Worm (Caenorhabditis elegans) whole organism, L1 larva: ENCODE results near the gene srh-20.

Experiments used
- Y116A8C.19 ChIP-seq: sonication (generic microtip); optimal IDR thresholded peaks from 2 replicates; lab custom pipeline; 2016; ENCODE audit warnings: missing compliant biosample characterization, missing genetic modification characterization, borderline replicate concordance
- alr-1 ChIP-seq: fragments of 200-800 bp; sonication (Bioruptor generic); optimal IDR thresholded peaks from 2 replicates; lab custom pipeline; 2018; ENCODE audit warnings: borderline replicate concordance, mild to moderate bottlenecking, missing genetic modification characterization, missing compliant biosample characterization
- blmp-1 ChIP-seq: fragments of 150-350 bp; optimal IDR thresholded peaks from 2 replicates; lab custom pipeline; 2014; ENCODE audit warnings: missing biosample characterization, missing genetic modification characterization
- ceh-82 ChIP-seq, 3 experiments: fragments of 150-350 bp in 1 of 3; sonication (generic microtip) in 2 of 3; optimal IDR thresholded peaks; 2 replicates each; lab custom pipeline; 2014 to 2017; ENCODE audit warnings: missing biosample characterization in 3 of 3, missing genetic modification characterization in 3 of 3
- ceh-88 ChIP-seq: fragments of 200-800 bp; sonication (Bioruptor generic); IDR thresholded peaks from 2 replicates; pipeline ENCODE4 v1.3.6; 2022; ENCODE audit warnings: missing genetic modification characterization, missing compliant biosample characterization
- dpl-1 ChIP-seq, 3 experiments: fragments of 150-350 bp in 2 of 3; sonication (generic microtip) in 1 of 3; optimal IDR thresholded peaks; 2 replicates each; lab custom pipeline; 2014 to 2017; ENCODE audit warnings: missing biosample characterization in 3 of 3, missing genetic modification characterization in 3 of 3, missing genetic modification reagents in 3 of 3
- efl-1 ChIP-seq, 4 experiments: fragments of 150-350 bp; optimal IDR thresholded peaks in 3 of 4; peaks in 1 of 4; 1 replicate in 1 of 4; 2 replicates in 3 of 4; lab custom pipeline; 2014; ENCODE audit warnings: missing biosample characterization in 2 of 4, missing genetic modification characterization in 2 of 4, missing genetic modification reagents in 2 of 4
- egl-27 ChIP-seq, 2 experiments: fragments of 150-350 bp in 1 of 2; sonication (generic microtip); optimal IDR thresholded peaks; 3 replicates each; lab custom pipeline; 2017 to 2018; ENCODE audit warnings: missing biosample characterization in 2 of 2, missing genetic modification characterization in 2 of 2, missing genetic modification reagents in 2 of 2
- elt-2 ChIP-seq: sonication (generic microtip); optimal IDR thresholded peaks from 2 replicates; lab custom pipeline; 2016; ENCODE audit warnings: missing genetic modification characterization, mild to moderate bottlenecking, inconsistent platforms, missing compliant biosample characterization, missing genetic modification reagents
- elt-3 ChIP-seq, 6 experiments: fragments of 150-350 bp in 1 of 6; sonication (generic microtip); optimal IDR thresholded peaks; 2 replicates each; lab custom pipeline; 2017 to 2018; ENCODE audit warnings: missing biosample characterization in 6 of 6, missing genetic modification characterization in 6 of 6, inconsistent platforms in 1 of 6
- ets-5 ChIP-seq: fragments of 200-800 bp; sonication (Bioruptor generic); IDR thresholded peaks from 2 replicates; pipeline ENCODE4 v1.3.6; 2022; ENCODE audit warnings: missing genetic modification characterization, missing compliant biosample characterization
- fkh-4 ChIP-seq: sonication (generic microtip); optimal IDR thresholded peaks from 2 replicates; lab custom pipeline; 2016; ENCODE audit warnings: missing compliant biosample characterization, missing genetic modification characterization, borderline replicate concordance
- hpl-2 ChIP-seq: fragments of 150-350 bp; optimal IDR thresholded peaks from 2 replicates; lab custom pipeline; 2014; ENCODE audit warnings: missing biosample characterization, missing genetic modification reagents, missing genetic modification characterization
- irx-1 ChIP-seq: sonication (generic microtip); optimal IDR thresholded peaks from 2 replicates; lab custom pipeline; 2016; ENCODE audit warnings: missing genetic modification characterization, missing compliant biosample characterization
- isw-1 ChIP-seq: fragments of 200-800 bp; sonication (Bioruptor generic); IDR thresholded peaks from 2 replicates; pipeline ENCODE4 v1.3.6; 2022; ENCODE audit warnings: missing genetic modification characterization, missing compliant biosample characterization
- jun-1 ChIP-seq: fragments of 150-350 bp; optimal IDR thresholded peaks from 2 replicates; lab custom pipeline; 2014; ENCODE audit warnings: missing biosample characterization, missing genetic modification reagents, missing genetic modification characterization
- lin-14 ChIP-seq: fragments of 200-800 bp; sonication (Bioruptor generic); optimal IDR thresholded peaks from 2 replicates; lab custom pipeline; 2018; ENCODE audit warnings: mild to moderate bottlenecking, missing genetic modification characterization, moderate library complexity, missing compliant biosample characterization
- lin-35 ChIP-seq, 2 experiments: fragments of 150-350 bp; optimal IDR thresholded peaks; 2 replicates each; lab custom pipeline; 2014; ENCODE audit warnings: missing biosample characterization in 2 of 2, missing genetic modification characterization in 2 of 2, missing genetic modification reagents in 2 of 2
- lsy-2 ChIP-seq, 2 experiments: fragments of 150-350 bp; optimal IDR thresholded peaks; 2 replicates each; lab custom pipeline; 2014; ENCODE audit warnings: missing biosample characterization in 2 of 2, missing genetic modification characterization in 2 of 2
- mep-1 ChIP-seq: fragments of 150-350 bp; optimal IDR thresholded peaks from 2 replicates; lab custom pipeline; 2014; ENCODE audit warnings: missing biosample characterization, missing genetic modification characterization
- nhr-11 ChIP-seq: fragments of 150-350 bp; optimal IDR thresholded peaks from 2 replicates; lab custom pipeline; 2014; ENCODE audit warnings: missing biosample characterization, missing genetic modification characterization
- nhr-19 ChIP-seq: fragments of 200-800 bp; sonication (Bioruptor generic); conservative IDR thresholded peaks from 2 replicates; pipeline ENCODE4 v1.3.6; 2022; ENCODE audit warnings: missing genetic modification characterization, missing compliant biosample characterization
- nhr-20 ChIP-seq: sonication (generic microtip); optimal IDR thresholded peaks from 2 replicates; lab custom pipeline; 2016; ENCODE audit warnings: mild to moderate bottlenecking, missing genetic modification characterization, missing compliant biosample characterization
- nhr-237 ChIP-seq: fragments of 150-350 bp; optimal IDR thresholded peaks from 2 replicates; lab custom pipeline; 2014; ENCODE audit warnings: missing biosample characterization, missing genetic modification characterization
- nhr-71 ChIP-seq: sonication (generic microtip); optimal IDR thresholded peaks from 2 replicates; lab custom pipeline; 2016; ENCODE audit warnings: mild to moderate bottlenecking, missing genetic modification characterization, moderate library complexity, missing compliant biosample characterization
- nhr-76 ChIP-seq: sonication (generic microtip); optimal IDR thresholded peaks from 2 replicates; lab custom pipeline; 2017; ENCODE audit warnings: missing biosample characterization, missing genetic modification characterization
- nhr-77 ChIP-seq: fragments of 150-350 bp; optimal IDR thresholded peaks from 2 replicates; lab custom pipeline; 2014; ENCODE audit warnings: missing biosample characterization, missing genetic modification characterization
- nhr-84 ChIP-seq: sonication (generic microtip); optimal IDR thresholded peaks from 2 replicates; lab custom pipeline; 2017; ENCODE audit warnings: missing biosample characterization, missing genetic modification characterization
- nhr-85 ChIP-seq: sonication (generic microtip); peaks from one replicate; lab custom pipeline; 2016; ENCODE audit warnings: missing genetic modification characterization, inconsistent platforms, missing compliant biosample characterization
- pax-3 ChIP-seq: fragments of 200-800 bp; sonication (Bioruptor generic); optimal IDR thresholded peaks from 2 replicates; lab custom pipeline; 2018; ENCODE audit warnings: mild to moderate bottlenecking, missing genetic modification characterization, moderate library complexity, missing compliant biosample characterization
- pqm-1 ChIP-seq: sonication (generic microtip); optimal IDR thresholded peaks from 3 replicates; lab custom pipeline; 2017; ENCODE audit warnings: missing biosample characterization, missing genetic modification characterization
- snu-23 ChIP-seq: sonication (generic microtip); optimal IDR thresholded peaks from 2 replicates; lab custom pipeline; 2016; ENCODE audit warnings: missing genetic modification characterization, missing compliant biosample characterization
- sptf-1 ChIP-seq: fragments of 150-350 bp; optimal IDR thresholded peaks from 2 replicates; lab custom pipeline; 2014; ENCODE audit warnings: missing biosample characterization, missing genetic modification characterization
- swsn-7 ChIP-seq: sonication (generic microtip); optimal IDR thresholded peaks from 2 replicates; lab custom pipeline; 2016; ENCODE audit warnings: missing genetic modification characterization, missing compliant biosample characterization
- unc-30 ChIP-seq: sonication (generic microtip); optimal IDR thresholded peaks from 2 replicates; lab custom pipeline; 2017; ENCODE audit warnings: missing biosample characterization, missing genetic modification characterization
- unc-98 ChIP-seq: fragments of 200-800 bp; sonication (Bioruptor generic); IDR thresholded peaks from 2 replicates; pipeline ENCODE4 v1.3.6; 2022; ENCODE audit warnings: missing genetic modification characterization, missing compliant biosample characterization
- zag-1 ChIP-seq: fragments of 150-350 bp; optimal IDR thresholded peaks from 2 replicates; lab custom pipeline; 2014; ENCODE audit warnings: missing biosample characterization, missing genetic modification characterization

srh-20 gene

ce11 chrV:4885372-4885771 is 39.3 kb upstream of the srh-20 start, which contains the start of gene T19H12.3 (continued):
- no peak for TF ChIP-seq unc-98 (GFP tag; lab: Robert Waterston, UW)

- TF ChIP-seq swsn-7 (no peak), snu-23 (GFP tag; lab: Kevin White, UChicago) (peak; percentile 26), pax-3 (tag; lab: Kevin White, UChicago) (no peak), sptf-1 (no peak), lin-14 (GFP tag; lab: Kevin White, UChicago) (peak; percentile 61), nhr-84 (tag; lab: Kevin White, UChicago) (no peak), pqm-1 (tag; lab: Kevin White, UChicago) (no peak), ceh-82 (tag; optimal IDR thresholded peaks at IDR 0.05; lab: Kevin White, UChicago) (no peak), lin-35 (GFP tag; optimal IDR thresholded peaks at IDR 0.05; lab: Kevin White, UChicago) (peak in 1 of 2 experiments; percentile 34), isw-1 (GFP tag; lab: Robert Waterston, UW) (no peak), irx-1 (no peak), elt-3 (tag; optimal IDR thresholded peaks at IDR 0.05; lab: Kevin White, UChicago) (peak in 2 of 6 experiments; percentile 10 to 37), dpl-1 (GFP tag; optimal IDR thresholded peaks at IDR 0.05; lab: Kevin White, UChicago) (no peak), nhr-19 (GFP tag; lab: Robert Waterston, UW) (no peak), nhr-71 (tag; lab: Kevin White, UChicago) (peak; percentile 48), alr-1 (tag; lab: Kevin White, UChicago) (no peak), nhr-237 (tag; lab: Kevin White, UChicago) (no peak), fkh-4 (tag; lab: Kevin White, UChicago) (no peak), Y116A8C.19 (tag; lab: Kevin White, UChicago) (no peak), egl-27 (tag; optimal IDR thresholded peaks at IDR 0.05; lab: Kevin White, UChicago) (no peak), lsy-2 (tag; optimal IDR thresholded peaks at IDR 0.05; lab: Kevin White, UChicago) (no peak), mep-1 (no peak), jun-1 (tag; lab: Kevin White, UChicago) (no peak), hpl-2 (GFP tag; lab: Kevin White, UChicago) (no peak), nhr-20 (peak; percentile 52), elt-2 (peak; percentile 49), nhr-85 (peak; percentile 74)
- TF ChIP-seq, all 84 proteins: peak for 8
Measured at ce11 chrV:4889477-4889876, 35.2 kb upstream of the srh-20 start, which contains the start of gene ugt-12. TSS of gene ugt-12 (minus strand) at chrV:4889629.

- TF ChIP-seq ceh-88: no peak
- TF ChIP-seq ets-5 (GFP tag; lab: Robert Waterston, UW): no peak
- TF ChIP-seq blmp-1 (tag; lab: Kevin White, UChicago): peak; percentile 22
- TF ChIP-seq alr-1 (tag; lab: Kevin White, UChicago): no peak
- TF ChIP-seq lsy-2 (tag; optimal IDR thresholded peaks at IDR 0.05; lab: Kevin White, UChicago): peak in 1 of 2 experiments; percentile 57
- no peak for TF ChIP-seq unc-30
Measured at ce11 chrV:4889976-4890479, 34.7 kb upstream of the srh-20 start, which contains the start of gene T19H12.2. TSS of gene T19H12.2 (plus strand) at chrV:4890429.

ce11 chrV:4890781-4891180 is 33.9 kb upstream of the srh-20 start:
- no peak for TF ChIP-seq efl-1 (optimal IDR thresholded peaks at IDR 0.05; lab: Kevin White, UChicago)
- TF ChIP-seq efl-1 (GFP tag; optimal IDR thresholded peaks at IDR 0.05 in 1 of 2; lab: Kevin White, UChicago): peak in 1 of 2 experiments; percentile 15
- no peak for TF ChIP-seq swsn-7
- TF ChIP-seq nhr-77 (tag; lab: Kevin White, UChicago): no peak
- TF ChIP-seq nhr-11 (tag; lab: Kevin White, UChicago): no peak
- no peak for TF ChIP-seq zag-1 (tag; lab: Kevin White, UChicago)
- TF ChIP-seq nhr-76 (tag; lab: Kevin White, UChicago): no peak
- TF ChIP-seq, all 84 proteins: peak for 1
